Worm (Caenorhabditis elegans) whole organism, L3 larva: ENCODE data around the gene tat-6.

Experiments
- ama-1 ChIP-seq: fragments of 150-350 bp; optimal IDR thresholded peaks from 2 replicates; lab custom pipeline; 2018
- ceh-82 ChIP-seq: fragments of 150-350 bp; optimal IDR thresholded peaks from 2 replicates; lab custom pipeline; 2014; ENCODE audit warnings: missing biosample characterization, missing genetic modification characterization
- egl-27 ChIP-seq: sonication (generic microtip); optimal IDR thresholded peaks from 4 replicates; lab custom pipeline; 2017; ENCODE audit warnings: missing biosample characterization, missing genetic modification reagents, missing genetic modification characterization
- elt-2 ChIP-seq: sonication (generic microtip); optimal IDR thresholded peaks from 2 replicates; lab custom pipeline; 2016; ENCODE audit warnings: missing genetic modification reagents, mild to moderate bottlenecking, missing genetic modification characterization, missing compliant biosample characterization
- hmg-11 ChIP-seq: sonication (generic microtip); optimal IDR thresholded peaks from 2 replicates; lab custom pipeline; 2016; ENCODE audit warnings: missing genetic modification characterization, missing compliant biosample characterization
- nhr-11 ChIP-seq: fragments of 150-350 bp; optimal IDR thresholded peaks from 2 replicates; lab custom pipeline; 2014; ENCODE audit warnings: missing biosample characterization, missing genetic modification characterization
- skn-1 ChIP-seq: fragments of 150-350 bp; optimal IDR thresholded peaks from 2 replicates; lab custom pipeline; 2014; ENCODE audit warnings: missing biosample characterization, missing genetic modification characterization

DNA sequence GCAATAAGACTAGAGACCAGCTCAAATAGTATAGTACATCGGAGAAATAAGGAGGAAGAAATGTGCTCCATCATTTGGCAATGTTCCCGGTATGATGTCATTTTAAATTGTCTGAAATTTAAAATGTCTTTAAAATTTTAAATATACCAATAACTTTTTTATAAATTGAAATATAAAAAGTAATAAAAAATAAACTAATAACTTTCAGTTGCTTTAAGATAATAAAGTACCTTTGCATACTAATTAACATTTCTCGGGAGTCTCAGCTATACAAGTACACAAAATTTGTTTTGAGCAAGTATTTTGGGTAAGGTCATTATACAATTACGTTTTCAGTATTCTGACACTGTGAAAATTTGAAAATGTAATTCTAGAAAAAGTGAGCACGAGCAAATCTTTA, 23.0 kb downstream of the tat-6 start, which contains the start of gene srab-6:
- no peak for TF ChIP-seq elt-2 (tag; lab: Kevin White, UChicago)
- no peak for TF ChIP-seq ceh-82 (tag; lab: Kevin White, UChicago)
- TF ChIP-seq egl-27 (tag; lab: Kevin White, UChicago) = no peak
- TF ChIP-seq skn-1 (tag; lab: Kevin White, UChicago) = no peak
- TF ChIP-seq nhr-11 = no peak
- no peak for TF ChIP-seq ama-1
- TF ChIP-seq hmg-11 (tag; lab: Kevin White, UChicago) = no peak
